Fruit fly (Drosophila melanogaster) S2 (cell line): Measurements from ENCODE around the gene CG42661.

Experiments
- CG8478 ChIP-seq: fragments of >200 bp; optimal IDR thresholded peaks from 2 replicates; lab custom pipeline; 2018
- CTCF ChIP-seq, 2 experiments: fragments of >200 bp; optimal IDR thresholded peaks; 2 replicates each; lab custom pipeline; 2018

DNA sequence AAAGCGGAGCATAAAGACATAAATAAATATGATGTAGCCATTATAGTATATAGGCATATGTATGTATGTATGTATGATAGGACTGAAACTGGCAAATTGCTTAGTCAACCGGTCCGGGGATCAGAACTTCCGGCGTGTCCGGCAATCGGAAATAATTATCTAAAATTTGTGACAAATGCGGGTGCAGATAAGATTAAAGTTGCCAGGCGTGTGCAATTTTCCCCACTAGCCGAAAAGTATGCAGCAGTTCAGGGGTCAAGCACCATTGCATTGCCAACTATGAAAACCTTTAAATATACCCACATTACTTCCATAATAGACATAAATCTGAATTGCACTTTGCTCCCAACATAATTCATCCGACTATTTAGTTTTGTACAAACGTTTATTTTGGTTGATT is 33.0 kb upstream of the CG42661 start:
- TF ChIP-seq CG8478 (no peak), CTCF (optimal IDR thresholded peaks at IDR 0.05; lab: Kevin White, UChicago) (no peak)
